Worm (Caenorhabditis elegans) whole organism, L1 larva: ENCODE data around the gene C17H12.2.

Experiments used
- C16A3.4 ChIP-seq: fragments of 150-350 bp; optimal IDR thresholded peaks from 2 replicates; lab custom pipeline; 2014; ENCODE audit warnings: missing biosample characterization, missing genetic modification characterization
- alr-1 ChIP-seq: fragments of 200-800 bp; sonication (Bioruptor generic); optimal IDR thresholded peaks from 2 replicates; lab custom pipeline; 2018; ENCODE audit warnings: borderline replicate concordance, mild to moderate bottlenecking, missing genetic modification characterization, missing compliant biosample characterization
- aly-2 ChIP-seq: fragments of 150-350 bp; optimal IDR thresholded peaks from 2 replicates; lab custom pipeline; 2014; ENCODE audit warnings: missing biosample characterization, missing genetic modification characterization
- blmp-1 ChIP-seq: fragments of 150-350 bp; optimal IDR thresholded peaks from 2 replicates; lab custom pipeline; 2014; ENCODE audit warnings: missing biosample characterization, missing genetic modification characterization
- ceh-82 ChIP-seq, 3 experiments: fragments of 150-350 bp in 1 of 3; sonication (generic microtip) in 2 of 3; optimal IDR thresholded peaks; 2 replicates each; lab custom pipeline; 2014 to 2017; ENCODE audit warnings: missing biosample characterization in 3 of 3, missing genetic modification characterization in 3 of 3
- ceh-88 ChIP-seq: fragments of 200-800 bp; sonication (Bioruptor generic); IDR thresholded peaks from 2 replicates; pipeline ENCODE4 v1.3.6; 2022; ENCODE audit warnings: missing genetic modification characterization, missing compliant biosample characterization
- dpl-1 ChIP-seq, 3 experiments: fragments of 150-350 bp in 2 of 3; sonication (generic microtip) in 1 of 3; optimal IDR thresholded peaks; 2 replicates each; lab custom pipeline; 2014 to 2017; ENCODE audit warnings: missing biosample characterization in 3 of 3, missing genetic modification characterization in 3 of 3, missing genetic modification reagents in 3 of 3
- dsc-1 ChIP-seq: sonication (generic microtip); optimal IDR thresholded peaks from 2 replicates; lab custom pipeline; 2016; ENCODE audit warnings: mild to moderate bottlenecking, missing genetic modification characterization, missing compliant biosample characterization
- egl-13 ChIP-seq: sonication (generic microtip); optimal IDR thresholded peaks from 2 replicates; lab custom pipeline; 2016; ENCODE audit warnings: missing genotype, missing genetic modification reagents, missing genetic modification characterization, missing compliant biosample characterization
- elt-3 ChIP-seq, 6 experiments: fragments of 150-350 bp in 1 of 6; sonication (generic microtip); optimal IDR thresholded peaks; 2 replicates each; lab custom pipeline; 2017 to 2018; ENCODE audit warnings: missing biosample characterization in 6 of 6, missing genetic modification characterization in 6 of 6, inconsistent platforms in 1 of 6
- ets-5 ChIP-seq: fragments of 200-800 bp; sonication (Bioruptor generic); IDR thresholded peaks from 2 replicates; pipeline ENCODE4 v1.3.6; 2022; ENCODE audit warnings: missing genetic modification characterization, missing compliant biosample characterization
- fkh-10 ChIP-seq: sonication (generic microtip); optimal IDR thresholded peaks from 2 replicates; lab custom pipeline; 2017; ENCODE audit warnings: missing biosample characterization, missing genetic modification reagents, missing genetic modification characterization
- fkh-4 ChIP-seq: sonication (generic microtip); optimal IDR thresholded peaks from 2 replicates; lab custom pipeline; 2016; ENCODE audit warnings: missing compliant biosample characterization, missing genetic modification characterization, borderline replicate concordance
- grh-1 ChIP-seq: fragments of 200-800 bp; sonication (Bioruptor generic); IDR thresholded peaks from 2 replicates; pipeline ENCODE4 v1.3.6; 2022; ENCODE audit warnings: missing genetic modification reagents, missing genetic modification characterization, missing compliant biosample characterization
- hlh-17 ChIP-seq: fragments of 200-800 bp; sonication (Bioruptor generic); optimal IDR thresholded peaks from 2 replicates; lab custom pipeline; 2018; ENCODE audit warnings: missing genetic modification characterization, mild to moderate bottlenecking, missing compliant biosample characterization, moderate library complexity, borderline replicate concordance
- jun-1 ChIP-seq: fragments of 150-350 bp; optimal IDR thresholded peaks from 2 replicates; lab custom pipeline; 2014; ENCODE audit warnings: missing biosample characterization, missing genetic modification reagents, missing genetic modification characterization
- lin-13 ChIP-seq: fragments of 150-350 bp; optimal IDR thresholded peaks from 2 replicates; lab custom pipeline; 2014; ENCODE audit warnings: missing biosample characterization, missing genetic modification reagents, missing genetic modification characterization
- lin-14 ChIP-seq: fragments of 200-800 bp; sonication (Bioruptor generic); optimal IDR thresholded peaks from 2 replicates; lab custom pipeline; 2018; ENCODE audit warnings: mild to moderate bottlenecking, missing genetic modification characterization, moderate library complexity, missing compliant biosample characterization
- lin-15B ChIP-seq: fragments of 150-350 bp; sonication (generic microtip); optimal IDR thresholded peaks from 3 replicates; lab custom pipeline; 2014; ENCODE audit warnings: missing biosample characterization, missing genetic modification characterization
- lin-35 ChIP-seq, 2 experiments: fragments of 150-350 bp; optimal IDR thresholded peaks; 2 replicates each; lab custom pipeline; 2014; ENCODE audit warnings: missing biosample characterization in 2 of 2, missing genetic modification characterization in 2 of 2, missing genetic modification reagents in 2 of 2
- lin-39 ChIP-seq: fragments of 150-350 bp; optimal IDR thresholded peaks from 2 replicates; lab custom pipeline; 2014; ENCODE audit warnings: missing biosample characterization, missing genetic modification reagents, missing genetic modification characterization
- lir-3 ChIP-seq: sonication (generic microtip); optimal IDR thresholded peaks from 2 replicates; lab custom pipeline; 2016; ENCODE audit warnings: mild to moderate bottlenecking, missing genetic modification characterization, moderate library complexity, missing compliant biosample characterization; ENCODE audit not compliant: poor library complexity
- lsy-2 ChIP-seq, 2 experiments: fragments of 150-350 bp; optimal IDR thresholded peaks; 2 replicates each; lab custom pipeline; 2014; ENCODE audit warnings: missing biosample characterization in 2 of 2, missing genetic modification characterization in 2 of 2
- mef-2 ChIP-seq: fragments of 150-350 bp; optimal IDR thresholded peaks from 2 replicates; lab custom pipeline; 2014; ENCODE audit warnings: missing biosample characterization, missing genetic modification characterization
- mep-1 ChIP-seq: fragments of 150-350 bp; optimal IDR thresholded peaks from 2 replicates; lab custom pipeline; 2014; ENCODE audit warnings: missing biosample characterization, missing genetic modification characterization
- nhr-11 ChIP-seq: fragments of 150-350 bp; optimal IDR thresholded peaks from 2 replicates; lab custom pipeline; 2014; ENCODE audit warnings: missing biosample characterization, missing genetic modification characterization
- nhr-19 ChIP-seq: fragments of 200-800 bp; sonication (Bioruptor generic); conservative IDR thresholded peaks from 2 replicates; pipeline ENCODE4 v1.3.6; 2022; ENCODE audit warnings: missing genetic modification characterization, missing compliant biosample characterization
- nhr-20 ChIP-seq: sonication (generic microtip); optimal IDR thresholded peaks from 2 replicates; lab custom pipeline; 2016; ENCODE audit warnings: mild to moderate bottlenecking, missing genetic modification characterization, missing compliant biosample characterization
- nhr-47 ChIP-seq: sonication (generic microtip); optimal IDR thresholded peaks from 2 replicates; lab custom pipeline; 2016; ENCODE audit warnings: mild to moderate bottlenecking, missing genetic modification characterization, moderate library complexity, missing compliant biosample characterization
- nhr-71 ChIP-seq: sonication (generic microtip); optimal IDR thresholded peaks from 2 replicates; lab custom pipeline; 2016; ENCODE audit warnings: mild to moderate bottlenecking, missing genetic modification characterization, moderate library complexity, missing compliant biosample characterization
- pag-3 ChIP-seq: sonication (generic microtip); optimal IDR thresholded peaks from 2 replicates; lab custom pipeline; 2017; ENCODE audit warnings: missing genetic modification characterization, mild to moderate bottlenecking, missing compliant biosample characterization, antibody characterized with exemption, borderline replicate concordance; ENCODE audit not compliant: insufficient read depth
- pax-3 ChIP-seq: fragments of 200-800 bp; sonication (Bioruptor generic); optimal IDR thresholded peaks from 2 replicates; lab custom pipeline; 2018; ENCODE audit warnings: mild to moderate bottlenecking, missing genetic modification characterization, moderate library complexity, missing compliant biosample characterization
- rnt-1 ChIP-seq: sonication (generic microtip); optimal IDR thresholded peaks from 2 replicates; lab custom pipeline; 2016; ENCODE audit warnings: mild to moderate bottlenecking, missing genetic modification characterization, moderate library complexity, missing compliant biosample characterization
- snpc-4 ChIP-seq: fragments of 150-350 bp; optimal IDR thresholded peaks from 2 replicates; lab custom pipeline; 2014; ENCODE audit warnings: missing biosample characterization, missing genetic modification characterization
- snu-23 ChIP-seq: sonication (generic microtip); optimal IDR thresholded peaks from 2 replicates; lab custom pipeline; 2016; ENCODE audit warnings: missing genetic modification characterization, missing compliant biosample characterization
- sox-4 ChIP-seq: sonication (generic microtip); optimal IDR thresholded peaks from 2 replicates; lab custom pipeline; 2016; ENCODE audit warnings: missing genetic modification characterization, missing compliant biosample characterization
- sptf-1 ChIP-seq: fragments of 150-350 bp; optimal IDR thresholded peaks from 2 replicates; lab custom pipeline; 2014; ENCODE audit warnings: missing biosample characterization, missing genetic modification characterization
- sup-37 ChIP-seq: fragments of 200-800 bp; sonication (Bioruptor generic); optimal IDR thresholded peaks from 2 replicates; lab custom pipeline; 2018; ENCODE audit warnings: mild to moderate bottlenecking, missing genetic modification characterization, missing compliant biosample characterization
- swsn-7 ChIP-seq: sonication (generic microtip); optimal IDR thresholded peaks from 2 replicates; lab custom pipeline; 2016; ENCODE audit warnings: missing genetic modification characterization, missing compliant biosample characterization
- unc-30 ChIP-seq: sonication (generic microtip); optimal IDR thresholded peaks from 2 replicates; lab custom pipeline; 2017; ENCODE audit warnings: missing biosample characterization, missing genetic modification characterization
- unc-62 ChIP-seq: fragments of 150-350 bp; optimal IDR thresholded peaks from 2 replicates; lab custom pipeline; 2014; ENCODE audit warnings: missing biosample characterization, missing genetic modification reagents, missing genetic modification characterization
- unc-86 ChIP-seq: sonication (generic microtip); optimal IDR thresholded peaks from 2 replicates; lab custom pipeline; 2016; ENCODE audit warnings: missing genetic modification characterization, missing compliant biosample characterization
- vab-15 ChIP-seq: sonication (generic microtip); optimal IDR thresholded peaks from 2 replicates; lab custom pipeline; 2017; ENCODE audit warnings: missing genotype, mild to moderate bottlenecking, missing genetic modification characterization, missing compliant biosample characterization
- xbp-1 ChIP-seq: sonication (generic microtip); optimal IDR thresholded peaks from 2 replicates; lab custom pipeline; 2016; ENCODE audit warnings: missing genetic modification characterization, missing compliant biosample characterization
- ztf-11 ChIP-seq, 2 experiments: sonication (generic microtip); optimal IDR thresholded peaks; 2 replicates each; lab custom pipeline; 2016 to 2017; ENCODE audit warnings: missing genetic modification characterization in 2 of 2, missing biosample characterization in 1 of 2, missing compliant biosample characterization in 1 of 2

Gene C17H12.2

DNA sequence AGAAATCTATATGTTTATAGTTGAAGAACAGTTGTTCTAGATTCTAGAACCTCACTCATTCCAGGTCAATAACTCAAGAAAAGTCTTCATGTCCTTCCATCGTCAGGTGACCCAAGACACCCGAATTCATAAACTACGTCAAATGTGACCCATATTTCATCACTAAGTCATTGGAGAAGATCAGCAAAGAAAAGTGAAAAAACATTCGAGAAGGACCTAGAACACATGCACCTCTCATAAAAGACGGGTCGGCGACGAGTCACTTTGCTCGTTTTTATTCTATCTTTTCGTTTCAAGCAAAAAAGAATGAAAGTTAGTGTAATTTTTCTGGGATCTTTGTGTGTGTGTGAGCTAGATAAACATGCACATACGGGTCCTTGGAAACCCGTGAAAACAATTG lies 39.1 kb downstream of the C17H12.2 start:
- TF ChIP-seq lsy-2 (tag; optimal IDR thresholded peaks at IDR 0.05; lab: Kevin White, UChicago) (peak in 1 of 2 experiments; percentile 23), nhr-71 (peak; percentile 82), fkh-4 (tag; lab: Kevin White, UChicago) (peak; percentile 33), snu-23 (GFP tag; lab: Kevin White, UChicago) (peak; percentile 37), nhr-19 (GFP tag; lab: Robert Waterston, UW) (peak; percentile 30; the same call in 1 of the 2 replicates), snpc-4 (tag; lab: Kevin White, UChicago) (no peak), swsn-7 (tag; lab: Kevin White, UChicago) (peak; percentile 11), ets-5 (no peak), lin-35 (GFP tag; optimal IDR thresholded peaks at IDR 0.05; lab: Kevin White, UChicago) (peak in 1 of 2 experiments; percentile 10), rnt-1 (tag; lab: Kevin White, UChicago) (peak; percentile 73), sptf-1 (tag; lab: Kevin White, UChicago) (no peak), lin-14 (GFP tag; lab: Kevin White, UChicago) (peak; percentile 58), dsc-1 (tag; lab: Kevin White, UChicago) (peak; percentile 81), grh-1 (GFP tag; lab: Robert Waterston, UW) (no peak), blmp-1 (tag; lab: Kevin White, UChicago) (no peak)
- TF ChIP-seq, all 84 proteins: peak for 10

DNA sequence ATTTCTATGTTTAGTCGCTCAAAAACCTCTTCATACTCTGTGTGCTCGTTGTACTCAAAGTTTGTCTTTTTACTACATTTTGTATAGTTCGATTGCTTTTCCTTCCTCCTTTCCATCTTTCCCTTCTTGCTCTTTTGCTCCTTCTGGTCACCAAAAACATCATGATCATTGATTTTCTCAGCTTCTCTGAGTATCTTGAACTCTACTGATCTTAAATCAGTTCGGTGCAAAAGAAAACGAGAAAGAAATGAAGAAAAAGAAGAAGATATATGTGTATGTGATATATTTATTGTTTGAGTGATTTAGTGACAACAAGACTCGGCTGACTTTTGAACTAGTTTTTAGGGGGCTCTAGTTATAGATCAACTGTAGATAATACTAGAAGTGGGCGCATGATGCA lies 40.2 kb downstream of the C17H12.2 start:
- TF ChIP-seq snu-23 (GFP tag; lab: Kevin White, UChicago) (peak; percentile 22), nhr-19 (GFP tag; lab: Robert Waterston, UW) (0 out of 2 replicates have a peak, but pooled peaks have one; percentile 25), jun-1 (no peak), lin-14 (GFP tag; lab: Kevin White, UChicago) (peak; percentile 55), mep-1 (tag; lab: Kevin White, UChicago) (peak; percentile 9), lin-39 (tag; lab: Kevin White, UChicago) (no peak), rnt-1 (tag; lab: Kevin White, UChicago) (peak; percentile 58), lsy-2 (tag; optimal IDR thresholded peaks at IDR 0.05; lab: Kevin White, UChicago) (peak in 1 of 2 experiments; percentile 22), ets-5 (no peak), nhr-20 (tag; lab: Kevin White, UChicago) (peak; percentile 6), aly-2 (tag; lab: Kevin White, UChicago) (no peak), dsc-1 (tag; lab: Kevin White, UChicago) (peak; percentile 16), nhr-71 (peak; percentile 68), unc-86 (tag; lab: Kevin White, UChicago) (no peak)

DNA sequence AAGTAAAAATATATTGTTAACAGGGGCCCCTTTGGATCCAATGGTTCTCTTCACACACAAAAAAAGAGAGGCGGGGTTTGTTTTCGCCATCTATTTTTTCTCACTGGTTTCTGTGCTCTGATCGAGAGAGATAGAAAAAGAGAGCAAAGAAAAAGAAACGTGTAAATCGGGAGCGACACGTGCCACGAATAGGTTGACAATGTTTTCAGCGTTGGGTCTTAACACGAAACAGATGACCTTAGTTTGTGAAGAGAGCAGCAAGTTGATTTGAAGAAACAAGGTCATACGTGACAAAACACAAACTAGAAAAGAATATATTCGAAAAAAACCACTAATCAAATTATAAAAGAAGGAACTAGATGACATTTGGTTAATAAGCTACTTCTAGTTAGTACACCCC lies 41.8 kb downstream of the C17H12.2 start, which contains the start of gene lin-45:
TSS of gene lin-45 (minus strand) at position 82 of the 400 bp plus-strand sequence.
- TF ChIP-seq ceh-88 (GFP tag; lab: Robert Waterston, UW) (no peak), elt-3 (tag; optimal IDR thresholded peaks at IDR 0.05; lab: Kevin White, UChicago) (no peak), C16A3.4 (no peak), lin-13 (no peak), fkh-4 (tag; lab: Kevin White, UChicago) (peak; percentile 82), sptf-1 (tag; lab: Kevin White, UChicago) (no peak), lir-3 (tag; lab: Kevin White, UChicago) (no peak), egl-13 (no peak), ceh-82 (tag; optimal IDR thresholded peaks at IDR 0.05; lab: Kevin White, UChicago) (no peak), mef-2 (tag; lab: Kevin White, UChicago) (no peak), snpc-4 (tag; lab: Kevin White, UChicago) (no peak), ztf-11 (tag; optimal IDR thresholded peaks at IDR 0.05; lab: Kevin White, UChicago) (no peak), fkh-10 (GFP tag; lab: Kevin White, UChicago) (no peak), sox-4 (tag; lab: Kevin White, UChicago) (no peak), nhr-11 (tag; lab: Kevin White, UChicago) (no peak), blmp-1 (tag; lab: Kevin White, UChicago) (no peak), dpl-1 (GFP tag; optimal IDR thresholded peaks at IDR 0.05; lab: Kevin White, UChicago) (no peak), unc-30 (no peak), grh-1 (GFP tag; lab: Robert Waterston, UW) (no peak), pag-3 (tag; lab: Kevin White, UChicago) (no peak), xbp-1 (tag; lab: Kevin White, UChicago) (no peak), pax-3 (tag; lab: Kevin White, UChicago) (no peak), nhr-19 (GFP tag; lab: Robert Waterston, UW) (peak; percentile 24; the same call in 1 of the 2 replicates), sup-37 (no peak), hlh-17 (GFP tag; lab: Kevin White, UChicago) (no peak), snu-23 (GFP tag; lab: Kevin White, UChicago) (peak; percentile 8), unc-62 (GFP tag; lab: Kevin White, UChicago) (no peak), vab-15 (tag; lab: Kevin White, UChicago) (no peak), nhr-47 (tag; lab: Kevin White, UChicago) (no peak), mep-1 (tag; lab: Kevin White, UChicago) (no peak), lin-14 (GFP tag; lab: Kevin White, UChicago) (peak; percentile 54), lin-15B (tag; lab: Kevin White, UChicago) (no peak), alr-1 (no peak)
